Worm (Caenorhabditis elegans) whole organism, L1 larva: ENCODE measurements around the gene srz-54.
"Not testable (repeated sequence)": the region's sequence is repeated elsewhere in the genome, so short reads cannot be mapped to it uniquely, and the experiment has no call there.

Experiments
- C04F5.9 ChIP-seq: sonication (generic microtip); optimal IDR thresholded peaks from 2 replicates; lab custom pipeline; 2016; ENCODE audit warnings: missing genetic modification characterization, missing compliant biosample characterization
- F16B12.6 ChIP-seq: fragments of 150-350 bp; optimal IDR thresholded peaks from 2 replicates; lab custom pipeline; 2014; ENCODE audit warnings: missing biosample characterization, missing genetic modification characterization
- alr-1 ChIP-seq: fragments of 200-800 bp; sonication (Bioruptor generic); optimal IDR thresholded peaks from 2 replicates; lab custom pipeline; 2018; ENCODE audit warnings: borderline replicate concordance, mild to moderate bottlenecking, missing genetic modification characterization, missing compliant biosample characterization
- ama-1 ChIP-seq: fragments of 150-350 bp; optimal IDR thresholded peaks from 2 replicates; lab custom pipeline; 2014
- ceh-90 ChIP-seq: sonication (generic microtip); optimal IDR thresholded peaks from 2 replicates; lab custom pipeline; 2016; ENCODE audit warnings: missing genetic modification characterization, missing compliant biosample characterization
- ces-1 ChIP-seq: fragments of 150-350 bp; optimal IDR thresholded peaks from 2 replicates; lab custom pipeline; 2014; ENCODE audit warnings: missing biosample characterization, missing genetic modification reagents, missing genetic modification characterization
- dpl-1 ChIP-seq, 3 experiments: fragments of 150-350 bp in 2 of 3; sonication (generic microtip) in 1 of 3; optimal IDR thresholded peaks; 2 replicates each; lab custom pipeline; 2014 to 2017; ENCODE audit warnings: missing biosample characterization in 3 of 3, missing genetic modification characterization in 3 of 3, missing genetic modification reagents in 3 of 3
- efl-1 ChIP-seq, 4 experiments: fragments of 150-350 bp; optimal IDR thresholded peaks in 3 of 4; peaks in 1 of 4; 1 replicate in 1 of 4; 2 replicates in 3 of 4; lab custom pipeline; 2014; ENCODE audit warnings: missing biosample characterization in 2 of 4, missing genetic modification characterization in 2 of 4, missing genetic modification reagents in 2 of 4
- efl-3 ChIP-seq: fragments of 200-800 bp; sonication (Bioruptor generic); optimal IDR thresholded peaks from 2 replicates; lab custom pipeline; 2018; ENCODE audit warnings: mild to moderate bottlenecking, missing genetic modification characterization, missing compliant biosample characterization
- egl-13 ChIP-seq: sonication (generic microtip); optimal IDR thresholded peaks from 2 replicates; lab custom pipeline; 2016; ENCODE audit warnings: missing genotype, missing genetic modification reagents, missing genetic modification characterization, missing compliant biosample characterization
- egl-27 ChIP-seq, 2 experiments: fragments of 150-350 bp in 1 of 2; sonication (generic microtip); optimal IDR thresholded peaks; 3 replicates each; lab custom pipeline; 2017 to 2018; ENCODE audit warnings: missing biosample characterization in 2 of 2, missing genetic modification characterization in 2 of 2, missing genetic modification reagents in 2 of 2
- elt-2 ChIP-seq: sonication (generic microtip); optimal IDR thresholded peaks from 2 replicates; lab custom pipeline; 2016; ENCODE audit warnings: missing genetic modification characterization, mild to moderate bottlenecking, inconsistent platforms, missing compliant biosample characterization, missing genetic modification reagents
- fkh-10 ChIP-seq: sonication (generic microtip); optimal IDR thresholded peaks from 2 replicates; lab custom pipeline; 2017; ENCODE audit warnings: missing biosample characterization, missing genetic modification reagents, missing genetic modification characterization
- hlh-17 ChIP-seq: fragments of 200-800 bp; sonication (Bioruptor generic); optimal IDR thresholded peaks from 2 replicates; lab custom pipeline; 2018; ENCODE audit warnings: missing genetic modification characterization, mild to moderate bottlenecking, missing compliant biosample characterization, moderate library complexity, borderline replicate concordance
- hlh-4 ChIP-seq: sonication (generic microtip); optimal IDR thresholded peaks from 2 replicates; lab custom pipeline; 2016; ENCODE audit warnings: mild to moderate bottlenecking, missing genetic modification characterization, missing compliant biosample characterization
- hpl-2 ChIP-seq: fragments of 150-350 bp; optimal IDR thresholded peaks from 2 replicates; lab custom pipeline; 2014; ENCODE audit warnings: missing biosample characterization, missing genetic modification reagents, missing genetic modification characterization
- irx-1 ChIP-seq: sonication (generic microtip); optimal IDR thresholded peaks from 2 replicates; lab custom pipeline; 2016; ENCODE audit warnings: missing genetic modification characterization, missing compliant biosample characterization
- lin-13 ChIP-seq: fragments of 150-350 bp; optimal IDR thresholded peaks from 2 replicates; lab custom pipeline; 2014; ENCODE audit warnings: missing biosample characterization, missing genetic modification reagents, missing genetic modification characterization
- lin-15B ChIP-seq: fragments of 150-350 bp; sonication (generic microtip); optimal IDR thresholded peaks from 3 replicates; lab custom pipeline; 2014; ENCODE audit warnings: missing biosample characterization, missing genetic modification characterization
- lir-3 ChIP-seq: sonication (generic microtip); optimal IDR thresholded peaks from 2 replicates; lab custom pipeline; 2016; ENCODE audit warnings: mild to moderate bottlenecking, missing genetic modification characterization, moderate library complexity, missing compliant biosample characterization; ENCODE audit not compliant: poor library complexity
- mef-2 ChIP-seq: fragments of 150-350 bp; optimal IDR thresholded peaks from 2 replicates; lab custom pipeline; 2014; ENCODE audit warnings: missing biosample characterization, missing genetic modification characterization
- nhr-20 ChIP-seq: sonication (generic microtip); optimal IDR thresholded peaks from 2 replicates; lab custom pipeline; 2016; ENCODE audit warnings: mild to moderate bottlenecking, missing genetic modification characterization, missing compliant biosample characterization
- nhr-28 ChIP-seq: fragments of 150-350 bp; optimal IDR thresholded peaks from 2 replicates; lab custom pipeline; 2014; ENCODE audit warnings: missing biosample characterization, missing genetic modification characterization
- nhr-47 ChIP-seq: sonication (generic microtip); optimal IDR thresholded peaks from 2 replicates; lab custom pipeline; 2016; ENCODE audit warnings: mild to moderate bottlenecking, missing genetic modification characterization, moderate library complexity, missing compliant biosample characterization
- nhr-84 ChIP-seq: sonication (generic microtip); optimal IDR thresholded peaks from 2 replicates; lab custom pipeline; 2017; ENCODE audit warnings: missing biosample characterization, missing genetic modification characterization
- pag-3 ChIP-seq: sonication (generic microtip); optimal IDR thresholded peaks from 2 replicates; lab custom pipeline; 2017; ENCODE audit warnings: missing genetic modification characterization, mild to moderate bottlenecking, missing compliant biosample characterization, antibody characterized with exemption, borderline replicate concordance; ENCODE audit not compliant: insufficient read depth
- pax-3 ChIP-seq: fragments of 200-800 bp; sonication (Bioruptor generic); optimal IDR thresholded peaks from 2 replicates; lab custom pipeline; 2018; ENCODE audit warnings: mild to moderate bottlenecking, missing genetic modification characterization, moderate library complexity, missing compliant biosample characterization
- snu-23 ChIP-seq: sonication (generic microtip); optimal IDR thresholded peaks from 2 replicates; lab custom pipeline; 2016; ENCODE audit warnings: missing genetic modification characterization, missing compliant biosample characterization
- unc-130 ChIP-seq: fragments of 150-350 bp; optimal IDR thresholded peaks from 2 replicates; lab custom pipeline; 2017; ENCODE audit warnings: missing biosample characterization, missing genetic modification characterization, inconsistent platforms
- unc-62 ChIP-seq: fragments of 150-350 bp; optimal IDR thresholded peaks from 2 replicates; lab custom pipeline; 2014; ENCODE audit warnings: missing biosample characterization, missing genetic modification reagents, missing genetic modification characterization
- zag-1 ChIP-seq: fragments of 150-350 bp; optimal IDR thresholded peaks from 2 replicates; lab custom pipeline; 2014; ENCODE audit warnings: missing biosample characterization, missing genetic modification characterization

srz-54 gene

DNA sequence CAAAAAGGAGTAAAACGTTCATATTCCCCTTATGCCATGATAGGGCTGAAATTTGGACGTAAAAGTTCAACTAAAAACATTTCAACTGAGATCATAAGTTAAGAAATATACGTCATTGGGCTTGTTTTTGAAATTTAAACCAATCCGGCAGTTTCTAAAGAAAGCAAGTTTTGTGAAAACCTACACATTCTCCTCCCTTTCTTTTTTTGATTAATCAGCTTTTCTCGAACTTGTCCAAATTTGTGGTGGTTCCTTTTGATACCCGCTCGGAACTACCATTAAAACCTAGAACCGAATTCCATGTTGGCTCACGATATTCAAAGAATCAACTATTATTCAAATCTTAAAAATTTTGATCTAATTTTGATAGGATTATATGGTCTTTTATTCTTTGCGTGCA lies at the start of gene srz-54:
Gene srz-54, plus strand, starts transcription at position 301 of the 400 bp plus-strand sequence.
- TF ChIP-seq F16B12.6 (tag; lab: Kevin White, UChicago) = no peak
- TF ChIP-seq unc-62 (GFP tag; lab: Kevin White, UChicago) = no peak
- TF ChIP-seq mef-2 (tag; lab: Kevin White, UChicago) = no peak
- TF ChIP-seq pag-3 (tag; lab: Kevin White, UChicago) = no peak
- no peak for TF ChIP-seq ces-1 (GFP tag; lab: Kevin White, UChicago)
- TF ChIP-seq hlh-17 (GFP tag; lab: Kevin White, UChicago) = no peak
- TF ChIP-seq nhr-20 (tag; lab: Kevin White, UChicago) = no peak
- TF ChIP-seq lin-13 (GFP tag; lab: Kevin White, UChicago) = no peak
- no peak for TF ChIP-seq ceh-90 (tag; lab: Kevin White, UChicago)
- TF ChIP-seq C04F5.9 (tag; lab: Kevin White, UChicago) = no peak

DNA sequence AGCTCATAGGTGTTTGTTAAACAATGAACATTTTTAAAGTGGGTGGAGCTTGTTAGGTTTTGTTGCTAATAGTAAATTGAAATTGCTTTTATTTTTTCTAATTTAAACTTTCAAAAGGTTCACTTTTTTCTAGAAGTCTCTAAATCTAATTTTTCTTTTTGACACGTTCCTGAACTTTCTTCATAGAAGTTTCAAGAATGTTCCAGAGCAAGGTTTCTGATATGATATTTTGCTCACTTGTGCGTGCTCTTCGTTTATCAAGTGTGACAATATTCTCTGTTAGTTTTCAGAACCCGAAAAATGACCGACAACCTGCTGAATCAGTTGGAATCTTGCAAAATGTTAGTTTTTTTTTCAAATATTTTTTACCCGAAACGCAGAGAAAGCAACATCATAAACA lies 41.7 kb upstream of the srz-54 start, which contains the start of gene fbxa-148:
Gene fbxa-148, plus strand, starts transcription at position 301 of the 400 bp plus-strand sequence.
- not testable (repeated sequence) for TF ChIP-seq dpl-1 (GFP tag; optimal IDR thresholded peaks at IDR 0.05; lab: Kevin White, UChicago); egl-27 (tag; optimal IDR thresholded peaks at IDR 0.05; lab: Kevin White, UChicago); pag-3 (tag; lab: Kevin White, UChicago)

DNA sequence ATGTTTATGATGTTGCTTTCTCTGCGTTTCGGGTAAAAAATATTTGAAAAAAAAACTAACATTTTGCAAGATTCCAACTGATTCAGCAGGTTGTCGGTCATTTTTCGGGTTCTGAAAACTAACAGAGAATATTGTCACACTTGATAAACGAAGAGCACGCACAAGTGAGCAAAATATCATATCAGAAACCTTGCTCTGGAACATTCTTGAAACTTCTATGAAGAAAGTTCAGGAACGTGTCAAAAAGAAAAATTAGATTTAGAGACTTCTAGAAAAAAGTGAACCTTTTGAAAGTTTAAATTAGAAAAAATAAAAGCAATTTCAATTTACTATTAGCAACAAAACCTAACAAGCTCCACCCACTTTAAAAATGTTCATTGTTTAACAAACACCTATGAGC lies 32.5 kb upstream of the srz-54 start, which contains the start of gene fbxa-112:
Gene fbxa-112, minus strand, starts transcription at position 101 of the 400 bp plus-strand sequence.
- not testable (repeated sequence) for TF ChIP-seq alr-1; lin-15B (tag; lab: Kevin White, UChicago); fkh-10 (GFP tag; lab: Kevin White, UChicago)

DNA sequence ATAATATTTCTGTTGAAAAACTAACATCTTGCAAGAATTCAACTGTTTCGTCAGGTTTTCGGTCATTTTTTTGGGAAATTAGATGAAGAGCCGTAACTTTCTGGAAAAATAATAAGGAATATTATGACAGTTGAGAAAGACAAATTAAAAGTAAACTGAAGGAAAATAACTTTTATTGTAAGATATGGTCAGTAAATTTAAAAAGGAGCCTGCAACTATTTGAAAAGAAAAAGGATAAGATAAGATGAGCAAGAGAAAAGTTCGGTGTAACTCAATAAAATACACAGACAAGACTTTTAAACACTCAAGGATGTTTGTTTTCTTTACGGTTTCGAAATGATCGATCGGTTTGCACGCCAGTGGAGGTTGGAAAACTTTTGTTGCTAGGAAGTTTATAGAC lies 30.9 kb upstream of the srz-54 start, which contains the start of gene fbxa-111:
Gene fbxa-111, minus strand, starts transcription at position 101 of the 400 bp plus-strand sequence.
- TF ChIP-seq hlh-4, nhr-84, egl-13 (tag; lab: Kevin White, UChicago): not testable (repeated sequence)

DNA sequence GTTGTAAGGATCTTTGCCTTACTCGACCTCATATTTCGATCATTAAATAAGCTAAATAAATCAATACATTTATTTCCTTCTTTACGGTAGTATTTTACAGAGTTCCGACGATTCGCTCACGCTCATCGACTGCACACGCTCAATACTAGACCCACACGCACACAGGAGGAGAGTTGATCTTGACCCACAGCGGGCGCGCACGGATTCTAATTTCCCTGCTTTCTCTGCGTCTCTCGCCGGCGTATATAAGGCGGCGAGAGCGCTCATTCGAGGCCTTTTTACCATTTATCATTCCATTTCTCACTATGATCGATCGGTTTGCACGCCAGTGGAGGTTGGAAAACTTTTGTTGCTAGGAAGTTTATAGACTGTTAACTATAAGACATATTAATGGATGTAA lies 30.4 kb upstream of the srz-54 start:
- TF ChIP-seq zag-1 (tag; lab: Kevin White, UChicago) = no peak
- no peak for TF ChIP-seq unc-130 (tag; lab: Kevin White, UChicago)
- TF ChIP-seq nhr-47 (tag; lab: Kevin White, UChicago) = no peak

DNA sequence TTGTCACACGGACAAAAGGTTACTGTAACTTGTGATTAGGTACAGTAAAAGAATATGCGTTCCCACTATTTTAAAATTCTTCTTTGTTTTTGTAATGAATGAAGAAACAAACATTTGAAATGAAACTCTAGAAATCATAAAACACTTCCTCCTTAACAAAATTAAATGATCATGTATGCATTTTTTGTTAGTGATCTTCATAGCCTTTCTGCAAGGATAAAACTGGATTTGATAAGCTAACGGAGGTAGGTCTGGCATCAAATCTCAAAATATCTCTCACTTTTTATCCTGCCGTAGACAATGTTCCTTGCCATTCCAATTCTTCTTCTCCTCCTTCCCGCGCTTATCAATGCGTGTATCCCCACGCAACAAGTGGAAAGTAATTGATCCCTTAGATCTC lies 29.0 kb upstream of the srz-54 start, which contains the start of gene clec-238:
Gene clec-238, plus strand, starts transcription at position 301 of the 400 bp plus-strand sequence.
- TF ChIP-seq snu-23 (GFP tag; lab: Kevin White, UChicago) = no peak
- no peak for TF ChIP-seq irx-1 (tag; lab: Kevin White, UChicago)
- TF ChIP-seq lir-3 (tag; lab: Kevin White, UChicago) = no peak
- no peak for TF ChIP-seq nhr-28
- no peak for TF ChIP-seq efl-3 (GFP tag; lab: Kevin White, UChicago)

DNA sequence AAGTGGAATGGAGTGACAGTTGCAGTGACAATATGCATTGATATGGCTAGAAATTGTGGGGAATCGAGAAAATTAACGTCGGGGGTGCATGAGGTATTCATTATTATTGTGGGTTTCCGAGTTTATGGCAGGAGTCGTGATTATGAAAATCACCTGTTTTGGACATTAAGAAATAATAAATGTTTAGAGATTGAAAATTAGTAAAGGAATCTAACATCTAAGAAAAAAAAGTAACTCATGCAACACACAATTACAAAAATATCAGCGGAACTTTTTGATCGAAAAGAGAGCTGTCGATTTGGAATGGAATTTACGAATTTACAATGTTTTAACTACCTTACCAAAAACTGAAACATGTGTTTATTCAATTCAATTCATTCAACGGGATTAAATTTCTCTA lies 25.7 kb upstream of the srz-54 start, which contains the start of gene srh-206:
Gene srh-206, minus strand, starts transcription at position 101 of the 400 bp plus-strand sequence.
- no peak for TF ChIP-seq elt-2 (tag; lab: Kevin White, UChicago)
- no peak for TF ChIP-seq lin-15B (tag; lab: Kevin White, UChicago)
- no peak for TF ChIP-seq C04F5.9 (tag; lab: Kevin White, UChicago)
- no peak for TF ChIP-seq efl-1 (optimal IDR thresholded peaks at IDR 0.05; lab: Kevin White, UChicago)
- TF ChIP-seq efl-1 (GFP tag; optimal IDR thresholded peaks at IDR 0.05 in 1 of 2; lab: Kevin White, UChicago) = no peak
- no peak for TF ChIP-seq pax-3 (tag; lab: Kevin White, UChicago)
- no peak for TF ChIP-seq hpl-2 (GFP tag; lab: Kevin White, UChicago)
- TF ChIP-seq ama-1 (lab: Kevin White, UChicago) = no peak
